Worm (Caenorhabditis elegans) whole organism, early embryonic: ENCODE data around the gene srh-207.

Experiments
- B0310.2 ChIP-seq: sonication (generic microtip); optimal IDR thresholded peaks from 2 replicates; lab custom pipeline; 2016; ENCODE audit warnings: mild to moderate bottlenecking, missing genetic modification characterization, missing compliant biosample characterization
- F13C5.2 ChIP-seq: sonication (generic microtip); optimal IDR thresholded peaks from 2 replicates; lab custom pipeline; 2017; ENCODE audit warnings: mild to moderate bottlenecking, missing genetic modification characterization, inconsistent platforms, missing compliant biosample characterization
- aly-1 ChIP-seq: sonication (generic microtip); optimal IDR thresholded peaks from 2 replicates; lab custom pipeline; 2016; ENCODE audit warnings: missing genetic modification characterization, missing compliant biosample characterization
- ama-1 ChIP-seq: fragments of 150-350 bp; optimal IDR thresholded peaks from 2 replicates; lab custom pipeline; 2014
- ceh-13 ChIP-seq: fragments of 200-800 bp; sonication (Bioruptor generic); optimal IDR thresholded peaks from 2 replicates; lab custom pipeline; 2018; ENCODE audit warnings: mild to moderate bottlenecking, missing genetic modification characterization, missing compliant biosample characterization
- ceh-36 ChIP-seq: sonication (generic microtip); optimal IDR thresholded peaks from 2 replicates; lab custom pipeline; 2016; ENCODE audit warnings: missing genetic modification characterization, inconsistent platforms, missing compliant biosample characterization
- ets-7 ChIP-seq: sonication (generic microtip); optimal IDR thresholded peaks from 2 replicates; lab custom pipeline; 2016; ENCODE audit warnings: missing genotype, missing genetic modification characterization, missing compliant biosample characterization
- flt-1 ChIP-seq: fragments of 200-800 bp; sonication (Bioruptor generic); IDR thresholded peaks from 2 replicates; pipeline ENCODE4 v1.3.6; 2022; ENCODE audit warnings: missing genetic modification characterization, missing compliant biosample characterization
- hmbx-1 ChIP-seq: sonication (generic microtip); optimal IDR thresholded peaks from 2 replicates; lab custom pipeline; 2016; ENCODE audit warnings: mild to moderate bottlenecking, missing genetic modification characterization, missing compliant biosample characterization
- hmg-4 ChIP-seq: fragments of 200-800 bp; sonication (Bioruptor generic); optimal IDR thresholded peaks from 2 replicates; lab custom pipeline; 2018; ENCODE audit warnings: mild to moderate bottlenecking, missing genetic modification characterization, missing compliant biosample characterization
- hnd-1 ChIP-seq: sonication (generic microtip); optimal IDR thresholded peaks from 2 replicates; lab custom pipeline; 2016; ENCODE audit warnings: missing genetic modification characterization, missing compliant biosample characterization
- pes-1 ChIP-seq: fragments of 200-800 bp; sonication (Bioruptor generic); IDR thresholded peaks from 2 replicates; pipeline ENCODE4 v1.3.6; 2022; ENCODE audit warnings: missing genetic modification reagents, missing genetic modification characterization, missing compliant biosample characterization
- scrt-1 ChIP-seq: fragments of 200-800 bp; sonication (Bioruptor generic); IDR thresholded peaks from 2 replicates; pipeline ENCODE4 v1.3.6; 2022; ENCODE audit warnings: missing genetic modification characterization, missing compliant biosample characterization
- sea-1 ChIP-seq: fragments of 200-800 bp; sonication (Bioruptor generic); conservative IDR thresholded peaks from 2 replicates; pipeline ENCODE4 v1.3.6; 2022; ENCODE audit warnings: missing genetic modification characterization, missing compliant biosample characterization
- tbx-11 ChIP-seq: fragments of 200-800 bp; sonication (Bioruptor generic); IDR thresholded peaks from 2 replicates; pipeline ENCODE4 v1.3.6; 2022; ENCODE audit warnings: missing genetic modification characterization, missing compliant biosample characterization
- tbx-37 ChIP-seq: fragments of 200-800 bp; sonication (Bioruptor generic); conservative IDR thresholded peaks from 2 replicates; pipeline ENCODE4 v1.3.6; 2022; ENCODE audit warnings: missing genetic modification reagents, missing genetic modification characterization, missing compliant biosample characterization
- tra-4 ChIP-seq: sonication (generic microtip); optimal IDR thresholded peaks from 2 replicates; lab custom pipeline; 2017; ENCODE audit warnings: missing genetic modification characterization, missing compliant biosample characterization

The srh-207 gene

ce11 chrV:18402743-18403142 lies 7.3 kb downstream of the srh-207 start:
- TF ChIP-seq aly-1 (tag; lab: Kevin White, UChicago) (no peak), hmbx-1 (tag; lab: Kevin White, UChicago) (no peak), ceh-13 (GFP tag; lab: Kevin White, UChicago) (no peak), flt-1 (no peak), ets-7 (no peak), ama-1 (no peak), hmg-4 (GFP tag; lab: Kevin White, UChicago) (no peak), B0310.2 (tag; lab: Kevin White, UChicago) (no peak), F13C5.2 (tag; lab: Kevin White, UChicago) (no peak), pes-1 (GFP tag; lab: Robert Waterston, UW) (no peak), scrt-1 (GFP tag; lab: Robert Waterston, UW) (no peak), tbx-37 (GFP tag; lab: Robert Waterston, UW) (no peak)

ce11 chrV:18397814-18398213 lies 12.2 kb downstream of the srh-207 start, which contains the start of gene Y51A2B.16:
Gene Y51A2B.16 (minus strand): TSS chrV:18397914.
- no peak for TF ChIP-seq pes-1 (GFP tag; lab: Robert Waterston, UW)
- TF ChIP-seq tbx-11, result no peak
- no peak for TF ChIP-seq ama-1
- no peak for TF ChIP-seq hmg-4 (GFP tag; lab: Kevin White, UChicago)
- no peak for TF ChIP-seq sea-1
- TF ChIP-seq F13C5.2 (tag; lab: Kevin White, UChicago), result no peak
- TF ChIP-seq aly-1 (tag; lab: Kevin White, UChicago), result no peak
- TF ChIP-seq tbx-37 (GFP tag; lab: Robert Waterston, UW), result no peak
- TF ChIP-seq hnd-1 (tag; lab: Kevin White, UChicago), result no peak
- no peak for TF ChIP-seq ets-7
- no peak for TF ChIP-seq tra-4 (tag; lab: Kevin White, UChicago)
- no peak for TF ChIP-seq B0310.2 (tag; lab: Kevin White, UChicago)
- no peak for TF ChIP-seq flt-1
- TF ChIP-seq ceh-36 (tag; lab: Kevin White, UChicago), result no peak
- no peak for TF ChIP-seq scrt-1 (GFP tag; lab: Robert Waterston, UW)
- TF ChIP-seq ceh-13 (GFP tag; lab: Kevin White, UChicago), result no peak

ce11 chrV:18395649-18396048 lies 14.4 kb downstream of the srh-207 start, which contains the start of gene Y51A2B.9:
Gene Y51A2B.9 (minus strand): TSS chrV:18395749.
- TF ChIP-seq B0310.2 (tag; lab: Kevin White, UChicago) (no peak), tbx-11 (no peak), flt-1 (no peak), tbx-37 (GFP tag; lab: Robert Waterston, UW) (no peak), F13C5.2 (tag; lab: Kevin White, UChicago) (no peak), aly-1 (tag; lab: Kevin White, UChicago) (no peak), scrt-1 (GFP tag; lab: Robert Waterston, UW) (no peak), ceh-13 (GFP tag; lab: Kevin White, UChicago) (no peak), hmg-4 (GFP tag; lab: Kevin White, UChicago) (no peak), tra-4 (tag; lab: Kevin White, UChicago) (no peak)

ce11 chrV:18394203-18394602 lies 15.8 kb downstream of the srh-207 start, which contains the start of gene Y51A2B.6:
Gene Y51A2B.6 (minus strand): TSS chrV:18394303.
- no peak for TF ChIP-seq ceh-13 (GFP tag; lab: Kevin White, UChicago)
- TF ChIP-seq sea-1, result no peak
- no peak for TF ChIP-seq scrt-1 (GFP tag; lab: Robert Waterston, UW)
- no peak for TF ChIP-seq ceh-36 (tag; lab: Kevin White, UChicago)
- no peak for TF ChIP-seq hmbx-1 (tag; lab: Kevin White, UChicago)
- TF ChIP-seq pes-1 (GFP tag; lab: Robert Waterston, UW), result no peak
- no peak for TF ChIP-seq ets-7
- no peak for TF ChIP-seq F13C5.2 (tag; lab: Kevin White, UChicago)
- TF ChIP-seq hmg-4 (GFP tag; lab: Kevin White, UChicago), result no peak
- TF ChIP-seq tra-4 (tag; lab: Kevin White, UChicago), result no peak
- no peak for TF ChIP-seq hnd-1 (tag; lab: Kevin White, UChicago)
- TF ChIP-seq ama-1, result no peak
- no peak for TF ChIP-seq flt-1

ce11 chrV:18389046-18389445 lies 21.0 kb downstream of the srh-207 start, which contains the start of the genes Y51A2B.4 and Y51A2B.5:
Gene Y51A2B.4 (minus strand): TSS chrV:18389146.
Gene Y51A2B.5 (plus strand): TSS chrV:18389277.
- TF ChIP-seq hmg-4 (GFP tag; lab: Kevin White, UChicago) (no peak), sea-1 (no peak), hnd-1 (tag; lab: Kevin White, UChicago) (no peak), B0310.2 (tag; lab: Kevin White, UChicago) (no peak), hmbx-1 (tag; lab: Kevin White, UChicago) (no peak), ceh-36 (tag; lab: Kevin White, UChicago) (no peak), tra-4 (tag; lab: Kevin White, UChicago) (no peak), flt-1 (no peak)

- no peak for TF ChIP-seq ceh-13 (GFP tag; lab: Kevin White, UChicago)
- TF ChIP-seq hmbx-1 (tag; lab: Kevin White, UChicago), result no peak
- no peak for TF ChIP-seq tbx-37 (GFP tag; lab: Robert Waterston, UW)
- no peak for TF ChIP-seq F13C5.2 (tag; lab: Kevin White, UChicago)
- TF ChIP-seq tra-4 (tag; lab: Kevin White, UChicago), result no peak
- no peak for TF ChIP-seq aly-1 (tag; lab: Kevin White, UChicago)
- TF ChIP-seq sea-1, result no peak
- no peak for TF ChIP-seq flt-1
- TF ChIP-seq hmg-4 (GFP tag; lab: Kevin White, UChicago), result no peak
- TF ChIP-seq hnd-1 (tag; lab: Kevin White, UChicago), result no peak
- TF ChIP-seq ama-1, result no peak
- TF ChIP-seq ceh-36 (tag; lab: Kevin White, UChicago), result no peak
Measured at ce11 chrV:18382590-18382989, 27.5 kb downstream of the srh-207 start, which contains the start of gene nhr-288. Gene nhr-288 (minus strand): TSS chrV:18382690.

- TF ChIP-seq sea-1 (no peak), tra-4 (tag; lab: Kevin White, UChicago) (no peak), hmg-4 (GFP tag; lab: Kevin White, UChicago) (no peak), ets-7 (no peak), tbx-37 (GFP tag; lab: Robert Waterston, UW) (no peak), F13C5.2 (tag; lab: Kevin White, UChicago) (no peak), ceh-36 (tag; lab: Kevin White, UChicago) (no peak), B0310.2 (tag; lab: Kevin White, UChicago) (no peak), tbx-11 (no peak), flt-1 (no peak), hmbx-1 (tag; lab: Kevin White, UChicago) (no peak), pes-1 (GFP tag; lab: Robert Waterston, UW) (no peak), ceh-13 (GFP tag; lab: Kevin White, UChicago) (no peak), aly-1 (tag; lab: Kevin White, UChicago) (no peak), scrt-1 (GFP tag; lab: Robert Waterston, UW) (no peak), hnd-1 (tag; lab: Kevin White, UChicago) (no peak), ama-1 (no peak)
Measured at ce11 chrV:18378819-18379218, 31.2 kb downstream of the srh-207 start, which contains the start of gene Y51A2B.8. Gene Y51A2B.8 (plus strand): TSS chrV:18379119.
